Worm (Caenorhabditis elegans): ENCODE data around the gene str-208.

The str-208 gene

ce11 chrV:4935096-4935495 lies 21.5 kb upstream of the str-208 start:
- TF ChIP-seq daf-12 (tag; optimal IDR thresholded peaks at IDR 0.05): no peak
- no peak for TF ChIP-seq jun-1 (tag; optimal IDR thresholded peaks at IDR 0.05)
- peak; percentile 51 for TF ChIP-seq pqm-1 (tag; optimal IDR thresholded peaks at IDR 0.05)
- peak; percentile 37 for TF ChIP-seq elt-2 (tag; optimal IDR thresholded peaks at IDR 0.05)

ce11 chrV:4937337-4937736 lies 19.3 kb upstream of the str-208 start:
- TF ChIP-seq ZK546.5 (tag; optimal IDR thresholded peaks at IDR 0.05): no peak
- TF ChIP-seq eor-1 (tag; optimal IDR thresholded peaks at IDR 0.05): no peak
- no peak for TF ChIP-seq nhr-11 (tag; optimal IDR thresholded peaks at IDR 0.05)
- TF ChIP-seq nhr-237 (tag; optimal IDR thresholded peaks at IDR 0.05): no peak
- no peak for TF ChIP-seq hmg-11 (tag; optimal IDR thresholded peaks at IDR 0.05)
- no peak for TF ChIP-seq nhr-76 (tag; optimal IDR thresholded peaks at IDR 0.05)
- TF ChIP-seq fos-1 (tag; optimal IDR thresholded peaks at IDR 0.05): no peak
- TF ChIP-seq ceh-82 (tag; optimal IDR thresholded peaks at IDR 0.05): no peak
- no peak for TF ChIP-seq elt-1 (tag; optimal IDR thresholded peaks at IDR 0.05)
- TF ChIP-seq elt-3 (tag; optimal IDR thresholded peaks at IDR 0.05): no peak
- no peak for TF ChIP-seq egl-27 (tag; optimal IDR thresholded peaks at IDR 0.05)
- TF ChIP-seq pqm-1 (tag; optimal IDR thresholded peaks at IDR 0.05): no peak
- TF ChIP-seq lsy-12 (tag; optimal IDR thresholded peaks at IDR 0.05): no peak
- TF ChIP-seq sea-2 (GFP tag; optimal IDR thresholded peaks at IDR 0.05): no peak
- TF ChIP-seq lin-15B (tag; optimal IDR thresholded peaks at IDR 0.05): no peak
- TF ChIP-seq egl-5 (tag; optimal IDR thresholded peaks at IDR 0.05): no peak
- no peak for TF ChIP-seq mdl-1 (tag; optimal IDR thresholded peaks at IDR 0.05)
- no peak for TF ChIP-seq ceh-9 (tag; optimal IDR thresholded peaks at IDR 0.05)

- TF ChIP-seq skn-1 (tag; optimal IDR thresholded peaks at IDR 0.05) (no peak), nhr-28 (tag; optimal IDR thresholded peaks at IDR 0.05) (no peak), R02D3.7 (tag; optimal IDR thresholded peaks at IDR 0.05) (no peak), ceh-28 (tag; optimal IDR thresholded peaks at IDR 0.05) (no peak), elt-1 (tag; optimal IDR thresholded peaks at IDR 0.05) (no peak), mdl-1 (tag; optimal IDR thresholded peaks at IDR 0.05) (no peak)
These were observed 12.4 kb upstream of the str-208 start, which contains the start of gene str-211 for ce11 chrV:4944219-4944618. Gene str-211 (minus strand): TSS chrV:4944319.

ce11 chrV:4948635-4949034 lies 8.0 kb upstream of the str-208 start, which contains the start of gene str-209:
Gene str-209 (plus strand): TSS chrV:4948935.
- TF ChIP-seq fos-1 (tag; optimal IDR thresholded peaks at IDR 0.05) (no peak), tbx-2 (tag; optimal IDR thresholded peaks at IDR 0.05) (no peak), zag-1 (tag; optimal IDR thresholded peaks at IDR 0.05) (no peak), snpc-4 (tag; optimal IDR thresholded peaks at IDR 0.05) (no peak), lin-39 (tag; optimal IDR thresholded peaks at IDR 0.05) (no peak), ceh-82 (tag; optimal IDR thresholded peaks at IDR 0.05) (no peak), ceh-28 (tag; optimal IDR thresholded peaks at IDR 0.05) (no peak), nhr-237 (tag; optimal IDR thresholded peaks at IDR 0.05) (no peak), ceh-9 (tag; optimal IDR thresholded peaks at IDR 0.05) (no peak)

- TF ChIP-seq ztf-4 (tag; optimal IDR thresholded peaks at IDR 0.05): no peak
- no peak for TF ChIP-seq nhr-11 (tag; optimal IDR thresholded peaks at IDR 0.05)
- TF ChIP-seq ztf-11 (tag; optimal IDR thresholded peaks at IDR 0.05): no peak
- no peak for TF ChIP-seq nhr-12 (tag; optimal IDR thresholded peaks at IDR 0.05)
- TF ChIP-seq sea-2 (GFP tag; optimal IDR thresholded peaks at IDR 0.05): no peak
- no peak for TF ChIP-seq ZK546.5 (tag; optimal IDR thresholded peaks at IDR 0.05)
- TF ChIP-seq ceh-9 (tag; optimal IDR thresholded peaks at IDR 0.05): no peak
- no peak for TF ChIP-seq snpc-4 (tag; optimal IDR thresholded peaks at IDR 0.05)
- TF ChIP-seq daf-12 (tag; optimal IDR thresholded peaks at IDR 0.05): no peak
- TF ChIP-seq fos-1 (tag; optimal IDR thresholded peaks at IDR 0.05): no peak
- TF ChIP-seq tbx-2 (tag; optimal IDR thresholded peaks at IDR 0.05): no peak
- no peak for TF ChIP-seq skn-1 (tag; optimal IDR thresholded peaks at IDR 0.05)
- no peak for TF ChIP-seq elt-2 (tag; optimal IDR thresholded peaks at IDR 0.05)
These were observed 5.2 kb upstream of the str-208 start, which contains the start of gene str-207 for ce11 chrV:4951434-4951833. Gene str-207 (plus strand): TSS chrV:4951734.

- TF ChIP-seq nhr-25 (tag; optimal IDR thresholded peaks at IDR 0.05) (no peak), nhr-43 (tag; optimal IDR thresholded peaks at IDR 0.05; ENCODE audit: poor library complexity, severe bottlenecking) (no peak), eor-1 (tag; optimal IDR thresholded peaks at IDR 0.05) (no peak), ceh-28 (tag; optimal IDR thresholded peaks at IDR 0.05) (no peak), elt-3 (tag; optimal IDR thresholded peaks at IDR 0.05) (no peak), nhr-237 (tag; optimal IDR thresholded peaks at IDR 0.05) (no peak), nhr-77 (tag; optimal IDR thresholded peaks at IDR 0.05) (no peak), fos-1 (tag; optimal IDR thresholded peaks at IDR 0.05) (no peak)
These were observed 990 bp downstream of the str-208 start for ce11 chrV:4957619-4958018.
